Fruit fly (Drosophila melanogaster): ENCODE results near the gene Elovl7.

The Elovl7 gene

dm6 chr3R:7962778-7963494, 32.7 kb downstream of the Elovl7 start (continued):
- TF ChIP-seq eyg (GFP tag; optimal IDR thresholded peaks at IDR 0.05) = no peak
- TF ChIP-seq YL-1 (GFP tag; optimal IDR thresholded peaks at IDR 0.05) = peak; percentile 7
- TF ChIP-seq lola (GFP tag; optimal IDR thresholded peaks at IDR 0.05) = peak in 1 of 3 experiments; percentile 87
- no peak for TF ChIP-seq MTF-1 (GFP tag; optimal IDR thresholded peaks at IDR 0.05; ENCODE audit: borderline replicate concordance)
- TF ChIP-seq Taf1 (GFP tag; IDR thresholded peaks at IDR 0.05) = no peak
- peak; percentile 63 for TF ChIP-seq CG11504 (tag; optimal IDR thresholded peaks at IDR 0.05)
- TF ChIP-seq pum (GFP tag; optimal IDR thresholded peaks at IDR 0.05) = peak; percentile 30
- TF ChIP-seq maf-S (GFP tag; optimal IDR thresholded peaks at IDR 0.05) = no peak
- TF ChIP-seq H2.0 (GFP tag; IDR thresholded peaks at IDR 0.05) = 0 out of 2 replicates have a peak, but pooled peaks have one; percentile 18
- TF ChIP-seq unc-4 (GFP tag; IDR thresholded peaks at IDR 0.05; ENCODE audit: partially characterized antibody) = no peak
- no peak for TF ChIP-seq Mes4 (GFP tag; optimal IDR thresholded peaks at IDR 0.05)
- no peak for TF ChIP-seq slp2 (GFP tag; optimal IDR thresholded peaks at IDR 0.05)
- peak; percentile 53 for TF ChIP-seq CG8388 (GFP tag; optimal IDR thresholded peaks at IDR 0.05)
- no peak for TF ChIP-seq GATAe (GFP tag; conservative IDR thresholded peaks at IDR 0.05)
- peak; percentile 66 for TF ChIP-seq CG13775 (GFP tag; optimal IDR thresholded peaks at IDR 0.05)
- no peak for TF ChIP-seq Fer1 (GFP tag; optimal IDR thresholded peaks at IDR 0.05)
- TF ChIP-seq CG7357 (GFP tag; IDR thresholded peaks at IDR 0.05) = no peak
- TF ChIP-seq Atf-2 (GFP tag; optimal IDR thresholded peaks at IDR 0.05) = no peak
- TF ChIP-seq sens-2 (GFP tag; IDR thresholded peaks at IDR 0.05) = no peak
- no peak for TF ChIP-seq tll (GFP tag; optimal IDR thresholded peaks at IDR 0.05)
- TF ChIP-seq CG4820 (GFP tag; optimal IDR thresholded peaks at IDR 0.05) = peak; percentile 19
- no peak for TF ChIP-seq TFAM (GFP tag; optimal IDR thresholded peaks at IDR 0.05)
- no peak for TF ChIP-seq knrl (GFP tag; IDR thresholded peaks at IDR 0.05; ENCODE audit: partially characterized antibody)
- no peak for TF ChIP-seq Awh (GFP tag; IDR thresholded peaks at IDR 0.05)
- no peak for TF ChIP-seq so (GFP tag; IDR thresholded peaks at IDR 0.05)
- TF ChIP-seq CG4730 (GFP tag; IDR thresholded peaks at IDR 0.05) = no peak
- no peak for TF ChIP-seq CG4854 (GFP tag; optimal IDR thresholded peaks at IDR 0.05)
- no peak for TF ChIP-seq schlank (tag; optimal IDR thresholded peaks at IDR 0.05)
- TF ChIP-seq sr (GFP tag; IDR thresholded peaks at IDR 0.05) = 0 out of 3 replicates have a peak, but pooled peaks have one; percentile 10
- peak; percentile 10; the same call in 1 of the 2 replicates for TF ChIP-seq ro (GFP tag; IDR thresholded peaks at IDR 0.05)
- TF ChIP-seq Bdp1 (GFP tag; optimal IDR thresholded peaks at IDR 0.05) = no peak
- no peak for TF ChIP-seq insv (GFP tag; optimal IDR thresholded peaks at IDR 0.05)
- no peak for TF ChIP-seq CG12769 (tag; optimal IDR thresholded peaks at IDR 0.05)
- no peak for TF ChIP-seq Sry-δ (GFP tag; optimal IDR thresholded peaks at IDR 0.05)
- no peak for TF ChIP-seq Fer2 (tag; optimal IDR thresholded peaks at IDR 0.05)
- TF ChIP-seq Pdp1 (GFP tag; optimal IDR thresholded peaks at IDR 0.05) = no peak
- no peak for TF ChIP-seq CkIIα-i1 (GFP tag; IDR thresholded peaks at IDR 0.05)
- no peak for TF ChIP-seq p53 (GFP tag; optimal IDR thresholded peaks at IDR 0.05)
- no peak for TF ChIP-seq CG4328 (GFP tag; optimal IDR thresholded peaks at IDR 0.05)
- TF ChIP-seq inv (GFP tag; IDR thresholded peaks at IDR 0.05; ENCODE audit: partially characterized antibody) = no peak
- peak; percentile 39; the same call in 1 of the 2 replicates for TF ChIP-seq wor (GFP tag; IDR thresholded peaks at IDR 0.05)
- TF ChIP-seq tgo (GFP tag; IDR thresholded peaks at IDR 0.05) = no peak
- peak; percentile 29 for TF ChIP-seq kay (GFP tag; optimal IDR thresholded peaks at IDR 0.05)
- no peak for TF ChIP-seq CG1832 (GFP tag; optimal IDR thresholded peaks at IDR 0.05)
- no peak for TF ChIP-seq ham (GFP tag; IDR thresholded peaks at IDR 0.05)
- TF ChIP-seq oc (tag; optimal IDR thresholded peaks at IDR 0.05) = no peak
- peak; percentile 59 for TF ChIP-seq tin (GFP tag; optimal IDR thresholded peaks at IDR 0.05)
- TF ChIP-seq Hr51 (GFP tag; optimal IDR thresholded peaks at IDR 0.05) = no peak
- no peak for TF ChIP-seq pita (GFP tag; optimal IDR thresholded peaks at IDR 0.05)

Data from whole organism, embryonic.